Worm (Caenorhabditis elegans) whole organism, L2 larva: Measurements from ENCODE around the gene nhr-179.

Source experiments
- R02D3.7 ChIP-seq: fragments of 150-350 bp; optimal IDR thresholded peaks from 2 replicates; lab custom pipeline; 2014; ENCODE audit warnings: missing biosample characterization, missing genetic modification characterization
- aly-2 ChIP-seq: fragments of 150-350 bp; optimal IDR thresholded peaks from 2 replicates; lab custom pipeline; 2014; ENCODE audit warnings: missing biosample characterization, missing genetic modification characterization
- lin-13 ChIP-seq: fragments of 150-350 bp; optimal IDR thresholded peaks from 2 replicates; lab custom pipeline; 2014; ENCODE audit warnings: missing biosample characterization, missing genetic modification reagents, missing genetic modification characterization
- lsy-2 ChIP-seq, 2 experiments: fragments of 150-350 bp in 1 of 2; sonication (generic microtip) in 1 of 2; optimal IDR thresholded peaks; 2 replicates each; lab custom pipeline; 2014 to 2017; ENCODE audit warnings: missing biosample characterization in 2 of 2, missing genetic modification characterization in 2 of 2
- nhr-10 ChIP-seq: sonication (generic microtip); optimal IDR thresholded peaks from 2 replicates; lab custom pipeline; 2017; ENCODE audit warnings: missing biosample characterization, missing genetic modification characterization
- nhr-11 ChIP-seq: fragments of 150-350 bp; optimal IDR thresholded peaks from 2 replicates; lab custom pipeline; 2014; ENCODE audit warnings: missing biosample characterization, missing genetic modification characterization

- TF ChIP-seq nhr-11 (tag; lab: Kevin White, UChicago) (no peak), lsy-2 (tag; optimal IDR thresholded peaks at IDR 0.05; lab: Kevin White, UChicago) (no peak), nhr-10 (tag; lab: Kevin White, UChicago) (no peak), aly-2 (tag; lab: Kevin White, UChicago) (no peak), R02D3.7 (tag; lab: Kevin White, UChicago) (no peak), lin-13 (GFP tag; lab: Kevin White, UChicago) (no peak)
Observed at ce11 chrV:1574599-1574998, 44.1 kb downstream of the nhr-179 start.
